Fruit fly (Drosophila melanogaster): ENCODE data around the gene Ctr1A.
A peak's percentile ranks its signal among the peaks of the same experiment; 100 is the strongest.

Ctr1A gene

dm6 chrX:6681467-6681866, 20.0 kb downstream of the Ctr1A start, which contains the start of gene Fum2:
Fum2 (plus strand) TSS chrX:6681767.
- no peak for TF ChIP-seq CG17801 (GFP tag; optimal IDR thresholded peaks at IDR 0.05; ENCODE audit: partially characterized antibody)

dm6 chrX:6683635-6684499, 22.4 kb downstream of the Ctr1A start, which contains the start of gene Pink1:
Pink1 (plus strand) TSS chrX:6683798.
- TF ChIP-seq CG17801 (GFP tag; optimal IDR thresholded peaks at IDR 0.05; ENCODE audit: partially characterized antibody): peak; percentile 50

dm6 chrX:6687267-6687666, 25.8 kb downstream of the Ctr1A start, which contains the start of gene CG44303:
CG44303 (minus strand) TSS chrX:6687420.
- TF ChIP-seq CG17801 (GFP tag; optimal IDR thresholded peaks at IDR 0.05; ENCODE audit: partially characterized antibody): no peak

dm6 chrX:6688620-6689400, 27.4 kb downstream of the Ctr1A start, which contains the start of gene CG3184:
CG3184 (minus strand) TSS chrX:6688774.
- no peak for TF ChIP-seq CG17801 (GFP tag; optimal IDR thresholded peaks at IDR 0.05; ENCODE audit: partially characterized antibody)

- peak; percentile 22 for TF ChIP-seq CG17801 (GFP tag; optimal IDR thresholded peaks at IDR 0.05; ENCODE audit: partially characterized antibody)
Observed at dm6 chrX:6694105-6694788, 32.8 kb downstream of the Ctr1A start.

- TF ChIP-seq CG17801 (GFP tag; optimal IDR thresholded peaks at IDR 0.05; ENCODE audit: partially characterized antibody): peak; percentile 37
Observed at dm6 chrX:6694979-6695388, 33.5 kb downstream of the Ctr1A start, which contains the start of gene CG14442. CG14442 (minus strand) TSS chrX:6695007.

- peak; percentile 8 for TF ChIP-seq CG17801 (GFP tag; optimal IDR thresholded peaks at IDR 0.05; ENCODE audit: partially characterized antibody)
Observed at dm6 chrX:6696467-6696866, 35.0 kb downstream of the Ctr1A start.

- peak; percentile 24 for TF ChIP-seq CG17801 (GFP tag; optimal IDR thresholded peaks at IDR 0.05; ENCODE audit: partially characterized antibody)
Observed at dm6 chrX:6698248-6698812, 36.9 kb downstream of the Ctr1A start, which contains the start of gene CG14440. CG14440 (minus strand) TSS chrX:6698567.

- TF ChIP-seq CG17801 (GFP tag; optimal IDR thresholded peaks at IDR 0.05; ENCODE audit: partially characterized antibody): peak; percentile 87
Observed at dm6 chrX:6699255-6699885, 37.9 kb downstream of the Ctr1A start, which contains the start of gene CG14441. CG14441 (plus strand) TSS chrX:6699508.

dm6 chrX:6700263-6700989, 39.0 kb downstream of the Ctr1A start:
- peak; percentile 16 for TF ChIP-seq CG17801 (GFP tag; optimal IDR thresholded peaks at IDR 0.05; ENCODE audit: partially characterized antibody)

- no peak for TF ChIP-seq CG17801 (GFP tag; optimal IDR thresholded peaks at IDR 0.05; ENCODE audit: partially characterized antibody)
Observed at dm6 chrX:6700990-6701530, 39.6 kb downstream of the Ctr1A start.

- peak; percentile 46 for TF ChIP-seq CG17801 (GFP tag; optimal IDR thresholded peaks at IDR 0.05; ENCODE audit: partially characterized antibody)
Observed at dm6 chrX:6702028-6702433, 40.6 kb downstream of the Ctr1A start.

dm6 chrX:6702591-6702990, 41.1 kb downstream of the Ctr1A start:
- TF ChIP-seq CG17801 (GFP tag; optimal IDR thresholded peaks at IDR 0.05; ENCODE audit: partially characterized antibody): no peak
